Fruit fly (Drosophila melanogaster) whole organism, wandering third instar larva: ENCODE data around the gene CG32459.
A peak's percentile ranks its signal among the peaks of the same experiment; 100 is the strongest.

Source experiments
- CrebA ChIP-seq: fragments of 200-800 bp; sonication (Bioruptor generic); optimal IDR thresholded peaks from 2 replicates; lab custom pipeline; 2016; ENCODE audit warnings: missing biosample characterization, mild to moderate bottlenecking, missing genetic modification characterization, borderline replicate concordance
- Vsx2 ChIP-seq: fragments of 200-300, 225-300 bp; sonication (Bioruptor generic); optimal IDR thresholded peaks from 2 replicates; lab custom pipeline; 2018; ENCODE audit warnings: missing biosample characterization, missing genetic modification characterization; ENCODE audit not compliant: partially characterized antibody
- jim ChIP-seq: fragments of 175-275, 200-325 bp; sonication (Bioruptor generic); optimal IDR thresholded peaks from 2 replicates; lab custom pipeline; 2016; ENCODE audit warnings: missing biosample characterization, mild to moderate bottlenecking, missing genetic modification characterization

Gene CG32459

dm6 chr3L:22820190-22820589 lies 35.7 kb downstream of the CG32459 start:
- TF ChIP-seq CrebA (GFP tag; lab: Kevin White, UChicago), result no peak
- TF ChIP-seq Vsx2 (GFP tag; lab: Kevin White, UChicago), result no peak
- TF ChIP-seq jim (GFP tag; lab: Kevin White, UChicago), result peak; percentile 49
